Worm (Caenorhabditis elegans) whole organism, L1 larva: Measurements from ENCODE around the gene spc-2.
A peak's percentile ranks its signal among the peaks of the same experiment; 100 is the strongest.

Source experiments
- lin-39 ChIP-seq: fragments of 150-350 bp; optimal IDR thresholded peaks from 2 replicates; lab custom pipeline; 2014; ENCODE audit warnings: missing biosample characterization, missing genetic modification reagents, missing genetic modification characterization
- unc-62 ChIP-seq: fragments of 150-350 bp; optimal IDR thresholded peaks from 2 replicates; lab custom pipeline; 2014; ENCODE audit warnings: missing biosample characterization, missing genetic modification reagents, missing genetic modification characterization
- zag-1 ChIP-seq: fragments of 150-350 bp; optimal IDR thresholded peaks from 2 replicates; lab custom pipeline; 2014; ENCODE audit warnings: missing biosample characterization, missing genetic modification characterization
- ztf-11 ChIP-seq, 2 experiments: sonication (generic microtip); optimal IDR thresholded peaks; 2 replicates each; lab custom pipeline; 2016 to 2017; ENCODE audit warnings: missing genetic modification characterization in 2 of 2, missing biosample characterization in 1 of 2, missing compliant biosample characterization in 1 of 2

DNA sequence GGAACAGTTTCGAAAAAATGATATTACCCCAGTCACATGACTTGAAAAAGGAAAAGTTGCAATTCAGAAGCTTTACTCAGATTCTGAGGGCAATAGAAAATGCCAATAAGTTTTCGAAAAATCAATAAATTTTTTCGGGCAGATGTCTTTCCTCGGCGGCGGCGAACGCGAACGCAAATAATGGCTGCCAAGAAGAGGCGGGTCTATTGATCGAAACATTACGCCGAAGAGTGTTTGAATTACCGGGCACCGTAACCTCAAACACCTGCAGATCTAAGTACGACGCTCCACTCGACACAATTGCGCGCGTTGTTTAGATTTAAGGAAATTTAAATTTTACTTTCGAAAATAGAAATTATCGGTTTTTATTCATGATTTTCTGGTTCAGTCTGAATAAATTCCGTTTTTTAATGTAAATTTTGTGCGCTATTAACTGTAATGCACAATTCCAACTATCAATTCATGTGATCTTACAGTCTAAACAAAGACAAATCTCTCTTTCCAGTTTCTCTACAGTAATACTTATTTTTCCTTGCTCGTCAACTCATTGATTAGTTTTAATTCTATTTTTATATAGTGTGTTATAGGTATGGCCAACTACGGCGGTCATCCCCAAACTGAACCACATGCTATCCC, 17.8 kb upstream of the spc-2 start, which contains the start of gene prp-8:
- TF ChIP-seq zag-1 (tag; lab: Kevin White, UChicago) (no peak), ztf-11 (tag; optimal IDR thresholded peaks at IDR 0.05; lab: Kevin White, UChicago) (peak in 1 of 2 experiments; percentile 55), lin-39 (tag; lab: Kevin White, UChicago) (peak; percentile 48), unc-62 (GFP tag; lab: Kevin White, UChicago) (no peak)
